Comparison of ENCODE assay signal across 3 worm cellular contexts in genomic region chrIV:9366411-9366810, ce11.
TF ChIP-seq lines count a peak whose summit lies in the region.

pezo-1 (minus strand) TSS chrIV:9366511.

TF ChIP-seq in whole organism, L1 larva, 84 proteins besides CTCF, POLR2A, EP300 and RAD21:
- TF ChIP-seq aha-1 (tag; optimal IDR thresholded peaks at IDR 0.05; lab: Kevin White, UChicago) (no peak), mdl-1 (tag; optimal IDR thresholded peaks at IDR 0.05; lab: Kevin White, UChicago) (no peak), lsy-2 (tag; optimal IDR thresholded peaks at IDR 0.05; lab: Kevin White, UChicago) (peak in 1 of 2 experiments; percentile 43), efl-1 (optimal IDR thresholded peaks at IDR 0.05; lab: Kevin White, UChicago) (no peak), efl-1 (GFP tag; optimal IDR thresholded peaks at IDR 0.05 in 1 of 2; lab: Kevin White, UChicago) (peak in 1 of 2 experiments; percentile 30), ama-1 (optimal IDR thresholded peaks at IDR 0.05; lab: Kevin White, UChicago) (no peak), F16B12.6 (tag; optimal IDR thresholded peaks at IDR 0.05; lab: Kevin White, UChicago) (peak; percentile 6)

TF ChIP-seq in whole organism, mixed stage, embryonic, 35 proteins besides CTCF, POLR2A, EP300 and RAD21:
- TF ChIP-seq lin-13 (tag; optimal IDR thresholded peaks at IDR 0.05; lab: Kevin White, UChicago), result no peak
- peak; percentile 71 for TF ChIP-seq lsy-2 (tag; optimal IDR thresholded peaks at IDR 0.05; lab: Kevin White, UChicago)

TF ChIP-seq in whole organism, young adult, 124 proteins besides CTCF, POLR2A, EP300 and RAD21:
- TF ChIP-seq lsl-1 (GFP tag; optimal IDR thresholded peaks at IDR 0.05; lab: Kevin White, UChicago) (peak; percentile 28), attf-6 (GFP tag; IDR thresholded peaks at IDR 0.05; lab: Robert Waterston, UW) (no peak), nhr-27 (tag; optimal IDR thresholded peaks at IDR 0.05; lab: Kevin White, UChicago) (no peak), Y79H2A.3 (GFP tag; conservative IDR thresholded peaks at IDR 0.05; lab: Robert Waterston, UW) (no peak), hsf-1 (GFP tag; IDR thresholded peaks at IDR 0.05; lab: Robert Waterston, UW) (0 out of 2 replicates have a peak, but pooled peaks have one; percentile 25), gei-17 (GFP tag; optimal IDR thresholded peaks at IDR 0.05; lab: Kevin White, UChicago) (no peak), zim-3 (tag; optimal IDR thresholded peaks at IDR 0.05; lab: Kevin White, UChicago) (no peak), snpc-3.4 (tag; optimal IDR thresholded peaks at IDR 0.05; lab: Kevin White, UChicago) (peak; percentile 11)
